Fruit fly (Drosophila melanogaster): ENCODE results near the gene sloth2.

Gene sloth2

dm6 chrX:6987091-6987490, 24.1 kb upstream of the sloth2 start:
- TF ChIP-seq CTCF (optimal IDR thresholded peaks at IDR 0.05) (no peak), CG8478 (optimal IDR thresholded peaks at IDR 0.05) (no peak)

dm6 chrX:6988082-6988481, 23.1 kb upstream of the sloth2 start:
- no peak for TF ChIP-seq CG8478 (optimal IDR thresholded peaks at IDR 0.05)
- no peak for TF ChIP-seq CTCF (optimal IDR thresholded peaks at IDR 0.05)

dm6 chrX:6988632-6989338, 22.4 kb upstream of the sloth2 start:
- TF ChIP-seq CG8478 (optimal IDR thresholded peaks at IDR 0.05): no peak
- TF ChIP-seq CTCF (optimal IDR thresholded peaks at IDR 0.05): no peak

dm6 chrX:6990105-6990504, 21.1 kb upstream of the sloth2 start:
- no peak for TF ChIP-seq CG8478 (optimal IDR thresholded peaks at IDR 0.05)
- TF ChIP-seq CTCF (optimal IDR thresholded peaks at IDR 0.05): no peak

- TF ChIP-seq CG8478 (optimal IDR thresholded peaks at IDR 0.05): no peak
- no peak for TF ChIP-seq CTCF (optimal IDR thresholded peaks at IDR 0.05)
Observed at dm6 chrX:6991286-6991685, 19.9 kb upstream of the sloth2 start, which contains the start of gene ogre. Gene ogre, minus strand, starts transcription at chrX:6991318.

dm6 chrX:6993350-6993749, 17.8 kb upstream of the sloth2 start, which contains the start of gene Inx7:
Gene Inx7, minus strand, starts transcription at chrX:6993612.
- TF ChIP-seq CTCF (optimal IDR thresholded peaks at IDR 0.05) (no peak), CG8478 (optimal IDR thresholded peaks at IDR 0.05) (no peak)

dm6 chrX:6993753-6994152, 17.4 kb upstream of the sloth2 start:
- TF ChIP-seq CG8478 (optimal IDR thresholded peaks at IDR 0.05) (no peak), CTCF (optimal IDR thresholded peaks at IDR 0.05) (no peak)

dm6 chrX:6994473-6995179, 16.5 kb upstream of the sloth2 start:
- no peak for TF ChIP-seq CTCF (optimal IDR thresholded peaks at IDR 0.05)
- TF ChIP-seq CG8478 (optimal IDR thresholded peaks at IDR 0.05): no peak

dm6 chrX:6995258-6995657, 15.9 kb upstream of the sloth2 start:
- TF ChIP-seq CG8478 (optimal IDR thresholded peaks at IDR 0.05) (no peak), CTCF (optimal IDR thresholded peaks at IDR 0.05) (no peak)

- TF ChIP-seq CTCF (optimal IDR thresholded peaks at IDR 0.05) (no peak), CG8478 (optimal IDR thresholded peaks at IDR 0.05) (no peak)
Observed at dm6 chrX:6996130-6996529, 15.0 kb upstream of the sloth2 start.

dm6 chrX:6996965-6997652, 14.0 kb upstream of the sloth2 start:
- TF ChIP-seq CTCF (optimal IDR thresholded peaks at IDR 0.05) (no peak), CG8478 (optimal IDR thresholded peaks at IDR 0.05) (no peak)

dm6 chrX:6997653-6998491, 13.3 kb upstream of the sloth2 start:
- TF ChIP-seq CG8478 (optimal IDR thresholded peaks at IDR 0.05): no peak
- TF ChIP-seq CTCF (optimal IDR thresholded peaks at IDR 0.05): no peak

dm6 chrX:6998492-6998852, 12.7 kb upstream of the sloth2 start, which contains the start of gene Inx2:
Gene Inx2, plus strand, starts transcription at chrX:6998672.
- TF ChIP-seq CG8478 (optimal IDR thresholded peaks at IDR 0.05): no peak
- TF ChIP-seq CTCF (optimal IDR thresholded peaks at IDR 0.05): no peak

dm6 chrX:7000444-7001134, 10.6 kb upstream of the sloth2 start:
- no peak for TF ChIP-seq CTCF (optimal IDR thresholded peaks at IDR 0.05)

Measured in S2 (cell line).